Worm (Caenorhabditis elegans) whole organism, L2 larva: ENCODE measurements around the gene C03H12.1.

Experiments
- C34F6.9 ChIP-seq: fragments of 150-350 bp; optimal IDR thresholded peaks from 2 replicates; lab custom pipeline; 2014; ENCODE audit warnings: missing biosample characterization, missing genetic modification characterization
- F13H6.1 ChIP-seq: sonication (generic microtip); optimal IDR thresholded peaks from 2 replicates; lab custom pipeline; 2016; ENCODE audit warnings: missing genetic modification characterization, missing compliant biosample characterization
- R02D3.7 ChIP-seq: fragments of 150-350 bp; optimal IDR thresholded peaks from 2 replicates; lab custom pipeline; 2014; ENCODE audit warnings: missing biosample characterization, missing genetic modification characterization
- Y55F3AM.14 ChIP-seq: fragments of 200-800 bp; sonication (Bioruptor generic); optimal IDR thresholded peaks from 2 replicates; lab custom pipeline; 2018; ENCODE audit warnings: mild to moderate bottlenecking, missing genetic modification characterization, missing compliant biosample characterization
- ZK546.5 ChIP-seq: sonication (generic microtip); optimal IDR thresholded peaks from 2 replicates; lab custom pipeline; 2017; ENCODE audit warnings: missing biosample characterization, missing genetic modification characterization
- alr-1 ChIP-seq: fragments of 150-350 bp; optimal IDR thresholded peaks from 2 replicates; lab custom pipeline; 2014; ENCODE audit warnings: missing biosample characterization, missing genetic modification characterization
- aly-2 ChIP-seq: fragments of 150-350 bp; optimal IDR thresholded peaks from 2 replicates; lab custom pipeline; 2014; ENCODE audit warnings: missing biosample characterization, missing genetic modification characterization
- blmp-1 ChIP-seq: sonication (generic microtip); optimal IDR thresholded peaks from 2 replicates; lab custom pipeline; 2017; ENCODE audit warnings: missing genetic modification characterization, mild to moderate bottlenecking, missing compliant biosample characterization, antibody characterized with exemption, moderate library complexity; ENCODE audit not compliant: insufficient read depth
- ceh-16 ChIP-seq: fragments of 150-350 bp; optimal IDR thresholded peaks from 2 replicates; lab custom pipeline; 2014; ENCODE audit warnings: missing biosample characterization, missing genetic modification characterization
- ceh-82 ChIP-seq: fragments of 150-350 bp; optimal IDR thresholded peaks from 2 replicates; lab custom pipeline; 2014; ENCODE audit warnings: missing biosample characterization, missing genetic modification characterization
- crh-2 ChIP-seq: sonication (generic microtip); optimal IDR thresholded peaks from 2 replicates; lab custom pipeline; 2017; ENCODE audit warnings: missing biosample characterization, missing genetic modification characterization
- dmd-4 ChIP-seq: sonication (generic microtip); optimal IDR thresholded peaks from 2 replicates; lab custom pipeline; 2017; ENCODE audit warnings: missing biosample characterization, missing genetic modification characterization
- egl-27 ChIP-seq: sonication (generic microtip); optimal IDR thresholded peaks from 3 replicates; lab custom pipeline; 2017; ENCODE audit warnings: missing biosample characterization, missing genetic modification reagents, missing genetic modification characterization
- elt-1 ChIP-seq: fragments of 150-350 bp; optimal IDR thresholded peaks from 2 replicates; lab custom pipeline; 2014; ENCODE audit warnings: missing biosample characterization, missing genetic modification characterization
- elt-3 ChIP-seq: sonication (generic microtip); optimal IDR thresholded peaks from 2 replicates; lab custom pipeline; 2017; ENCODE audit warnings: missing biosample characterization, missing genetic modification characterization
- fos-1 ChIP-seq: fragments of 150-350 bp; optimal IDR thresholded peaks from 2 replicates; lab custom pipeline; 2014; ENCODE audit warnings: missing biosample characterization, missing genetic modification characterization
- gmeb-1 ChIP-seq: fragments of 150-350 bp; optimal IDR thresholded peaks from 2 replicates; lab custom pipeline; 2014; ENCODE audit warnings: missing biosample characterization, missing genetic modification characterization
- lin-11 ChIP-seq: fragments of 150-350 bp; sonication (generic microtip); optimal IDR thresholded peaks from 2 replicates; lab custom pipeline; 2014; ENCODE audit warnings: missing biosample characterization, missing genetic modification characterization, inconsistent platforms, mixed read lengths
- lin-39 ChIP-seq: fragments of 150-350 bp; optimal IDR thresholded peaks from 2 replicates; lab custom pipeline; 2014; ENCODE audit warnings: missing biosample characterization, missing genetic modification reagents, missing genetic modification characterization
- mab-5 ChIP-seq: fragments of 150-350 bp; optimal IDR thresholded peaks from 2 replicates; lab custom pipeline; 2014; ENCODE audit warnings: missing biosample characterization, missing genetic modification characterization
- mbf-1 ChIP-seq: sonication (generic microtip); optimal IDR thresholded peaks from 2 replicates; lab custom pipeline; 2017; ENCODE audit warnings: missing biosample characterization, missing genetic modification characterization
- mdl-1 ChIP-seq, 2 experiments: fragments of 150-350 bp in 1 of 2; sonication (generic microtip) in 1 of 2; optimal IDR thresholded peaks; 2 replicates each; lab custom pipeline; 2017; ENCODE audit warnings: missing biosample characterization in 2 of 2, missing genetic modification characterization in 2 of 2
- nhr-10 ChIP-seq: sonication (generic microtip); optimal IDR thresholded peaks from 2 replicates; lab custom pipeline; 2017; ENCODE audit warnings: missing biosample characterization, missing genetic modification characterization
- nhr-12 ChIP-seq: fragments of 150-350 bp; optimal IDR thresholded peaks from 2 replicates; lab custom pipeline; 2014; ENCODE audit warnings: missing biosample characterization, missing genetic modification characterization
- nhr-129 ChIP-seq: fragments of 150-350 bp; optimal IDR thresholded peaks from 2 replicates; lab custom pipeline; 2014; ENCODE audit warnings: missing biosample characterization, missing genetic modification characterization
- nhr-21 ChIP-seq: fragments of 150-350 bp; optimal IDR thresholded peaks from 2 replicates; lab custom pipeline; 2014; ENCODE audit warnings: missing biosample characterization, missing genetic modification characterization
- nhr-23 ChIP-seq: fragments of 150-350 bp; optimal IDR thresholded peaks from 2 replicates; lab custom pipeline; 2014; ENCODE audit warnings: missing biosample characterization, missing genetic modification reagents, missing genetic modification characterization
- nhr-237 ChIP-seq: fragments of 150-350 bp; optimal IDR thresholded peaks from 2 replicates; lab custom pipeline; 2014; ENCODE audit warnings: missing biosample characterization, missing genetic modification characterization
- nhr-25 ChIP-seq: fragments of 150-350 bp; sonication (generic microtip); optimal IDR thresholded peaks from 3 replicates; lab custom pipeline; 2014; ENCODE audit warnings: missing biosample characterization, missing genetic modification characterization
- peb-1 ChIP-seq: fragments of 150-350 bp; optimal IDR thresholded peaks from 2 replicates; lab custom pipeline; 2014; ENCODE audit warnings: missing biosample characterization, missing genetic modification characterization
- sem-4 ChIP-seq: fragments of 150-350 bp; optimal IDR thresholded peaks from 2 replicates; lab custom pipeline; 2014; ENCODE audit warnings: missing biosample characterization, missing genetic modification reagents, missing genetic modification characterization
- skn-1 ChIP-seq: sonication (generic microtip); optimal IDR thresholded peaks from 2 replicates; lab custom pipeline; 2017; ENCODE audit warnings: missing biosample characterization, missing genetic modification characterization
- sma-3 ChIP-seq: sonication (generic microtip); optimal IDR thresholded peaks from 2 replicates; lab custom pipeline; 2016; ENCODE audit warnings: missing genetic modification reagents, missing genetic modification characterization, missing compliant biosample characterization
- sma-9 ChIP-seq, 2 experiments: fragments of 150-350 bp in 1 of 2; sonication (generic microtip) in 1 of 2; optimal IDR thresholded peaks; 2 replicates each; lab custom pipeline; 2014 to 2016; ENCODE audit warnings: missing genetic modification characterization in 2 of 2, mild to moderate bottlenecking in 1 of 2, missing biosample characterization in 1 of 2, missing compliant biosample characterization in 1 of 2, missing genetic modification reagents in 1 of 2, moderate library complexity in 1 of 2
- snpc-4 ChIP-seq: fragments of 150-350 bp; optimal IDR thresholded peaks from 2 replicates; lab custom pipeline; 2014; ENCODE audit warnings: missing biosample characterization, missing genetic modification characterization
- unc-62 ChIP-seq: fragments of 150-350 bp; optimal IDR thresholded peaks from 2 replicates; lab custom pipeline; 2014; ENCODE audit warnings: missing biosample characterization, missing genetic modification reagents, missing genetic modification characterization
- zag-1 ChIP-seq: fragments of 150-350 bp; optimal IDR thresholded peaks from 2 replicates; lab custom pipeline; 2014; ENCODE audit warnings: missing biosample characterization, missing genetic modification characterization
- ztf-1 ChIP-seq: fragments of 200-800 bp; sonication (Bioruptor generic); conservative IDR thresholded peaks from 2 replicates; pipeline ENCODE4 v1.3.6; 2022; ENCODE audit warnings: missing genetic modification characterization, missing compliant biosample characterization
- ztf-11 ChIP-seq: sonication (generic microtip); optimal IDR thresholded peaks from 2 replicates; lab custom pipeline; 2017; ENCODE audit warnings: missing biosample characterization, missing genetic modification characterization
- ztf-4 ChIP-seq: fragments of 150-350 bp; optimal IDR thresholded peaks from 2 replicates; lab custom pipeline; 2014; ENCODE audit warnings: missing biosample characterization, missing genetic modification characterization

Gene C03H12.1

ce11 chrX:15707366-15707892 lies 18.2 kb downstream of the C03H12.1 start (continued):
- TF ChIP-seq sem-4: peak; percentile 78
- no peak for TF ChIP-seq skn-1 (tag; lab: Kevin White, UChicago)
- TF ChIP-seq nhr-12 (tag; lab: Kevin White, UChicago): peak; percentile 1
- TF ChIP-seq sma-3 (GFP tag; lab: Kevin White, UChicago): peak; percentile 25
- TF ChIP-seq mab-5: peak; percentile 73
- peak; percentile 90 for TF ChIP-seq zag-1 (tag; lab: Kevin White, UChicago)
- TF ChIP-seq alr-1 (tag; lab: Kevin White, UChicago): no peak
- TF ChIP-seq snpc-4: peak; percentile 2
- TF ChIP-seq ztf-4 (tag; lab: Kevin White, UChicago): peak; percentile 83
- TF ChIP-seq nhr-21: peak; percentile 73
- TF ChIP-seq fos-1 (tag; lab: Kevin White, UChicago): peak; percentile 78
- TF ChIP-seq unc-62 (GFP tag; lab: Kevin White, UChicago): no peak
- peak; percentile 42 for TF ChIP-seq nhr-10 (tag; lab: Kevin White, UChicago)

DNA sequence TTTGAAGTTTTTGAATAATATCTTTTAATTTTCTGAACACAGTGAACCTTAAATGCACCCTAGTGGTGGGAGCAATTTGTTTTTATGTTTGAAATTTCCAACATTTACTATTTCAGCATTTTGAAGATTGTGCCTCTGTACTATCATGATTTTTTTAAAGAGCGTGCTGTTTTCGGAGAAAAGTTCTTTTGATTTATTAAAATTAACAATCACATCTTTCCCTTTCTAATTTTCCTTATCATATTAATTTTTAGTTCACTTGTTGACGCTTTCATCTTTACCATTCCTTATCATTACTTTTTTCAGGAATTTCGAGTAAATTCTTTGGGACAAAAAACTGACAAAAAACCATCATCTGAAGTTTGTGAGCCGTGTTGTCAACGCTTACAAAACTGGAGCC lies 18.7 kb downstream of the C03H12.1 start, which contains the start of gene nhr-48:
Gene nhr-48, plus strand, starts transcription at position 301 of the 400 bp plus-strand sequence.
- TF ChIP-seq nhr-129 (tag; lab: Kevin White, UChicago): no peak

DNA sequence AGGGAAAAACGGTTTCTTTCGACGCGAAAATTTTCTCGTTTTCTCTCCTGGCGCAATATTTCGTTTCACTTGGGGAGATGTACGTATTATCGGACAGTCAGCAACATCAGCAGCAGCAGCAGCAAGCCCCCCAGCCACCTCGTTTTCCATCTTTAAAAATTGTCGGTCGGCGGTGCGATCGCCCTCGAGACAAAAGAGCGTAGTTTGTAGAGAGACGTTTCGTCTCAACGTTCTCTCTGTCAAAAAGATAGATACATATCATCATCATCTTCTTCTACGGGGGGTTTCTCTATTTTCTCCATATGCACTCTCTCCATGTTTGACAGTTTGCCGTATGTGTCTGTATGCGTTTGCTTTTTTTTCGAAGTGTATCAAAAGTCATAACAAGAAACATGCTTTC lies 20.3 kb downstream of the C03H12.1 start:
- TF ChIP-seq lin-39 (no peak), crh-2 (tag; lab: Kevin White, UChicago) (peak; percentile 61), alr-1 (tag; lab: Kevin White, UChicago) (no peak), nhr-25 (tag; lab: Kevin White, UChicago) (peak; percentile 61), nhr-23 (tag; lab: Kevin White, UChicago) (no peak), ztf-1 (GFP tag; lab: Robert Waterston, UW) (no peak), sem-4 (peak; percentile 5), zag-1 (tag; lab: Kevin White, UChicago) (no peak), snpc-4 (no peak), sma-9 (GFP tag; optimal IDR thresholded peaks at IDR 0.05; lab: Kevin White, UChicago) (peak; percentile 91), sma-9 (tag; optimal IDR thresholded peaks at IDR 0.05; lab: Kevin White, UChicago) (no peak), nhr-21 (peak; percentile 80), mdl-1 (tag; optimal IDR thresholded peaks at IDR 0.05; lab: Kevin White, UChicago) (peak; percentile 38 to 87), ceh-16 (tag; lab: Kevin White, UChicago) (no peak), R02D3.7 (no peak), mab-5 (no peak), dmd-4 (no peak), elt-3 (tag; lab: Kevin White, UChicago) (no peak), sma-3 (GFP tag; lab: Kevin White, UChicago) (peak; percentile 61), ZK546.5 (tag; lab: Kevin White, UChicago) (no peak), ceh-82 (tag; lab: Kevin White, UChicago) (no peak), C34F6.9 (tag; lab: Kevin White, UChicago) (no peak), gmeb-1 (peak; percentile 28), nhr-129 (tag; lab: Kevin White, UChicago) (peak; percentile 71), nhr-12 (tag; lab: Kevin White, UChicago) (no peak), Y55F3AM.14 (GFP tag; lab: Kevin White, UChicago) (no peak), fos-1 (tag; lab: Kevin White, UChicago) (peak; percentile 57), peb-1 (tag; lab: Kevin White, UChicago) (no peak), aly-2 (no peak), blmp-1 (tag; lab: Kevin White, UChicago) (peak; percentile 71), lin-11 (tag; lab: Kevin White, UChicago) (no peak), nhr-10 (tag; lab: Kevin White, UChicago) (no peak), unc-62 (GFP tag; lab: Kevin White, UChicago) (no peak), F13H6.1 (tag; lab: Kevin White, UChicago) (peak; percentile 24), ztf-11 (tag; lab: Kevin White, UChicago) (no peak), egl-27 (tag; lab: Kevin White, UChicago) (peak; percentile 3), mbf-1 (tag; lab: Kevin White, UChicago) (no peak), elt-1 (tag; lab: Kevin White, UChicago) (no peak), nhr-237 (tag; lab: Kevin White, UChicago) (no peak)
